Fruit fly (Drosophila melanogaster) whole organism, wandering third instar larva: ENCODE measurements around the gene BORCS6.

Experiments
- Abd-B ChIP-seq: fragments of >200 bp; optimal IDR thresholded peaks from 2 replicates; lab custom pipeline; 2017; ENCODE audit warnings: missing biosample characterization, missing genetic modification characterization
- CG32264 ChIP-seq: fragments of 200-800 bp; sonication (Bioruptor generic); optimal IDR thresholded peaks from 2 replicates; lab custom pipeline; 2016; ENCODE audit warnings: missing biosample characterization, missing genetic modification characterization
- CrebA ChIP-seq: fragments of 200-800 bp; sonication (Bioruptor generic); optimal IDR thresholded peaks from 2 replicates; lab custom pipeline; 2016; ENCODE audit warnings: missing biosample characterization, mild to moderate bottlenecking, missing genetic modification characterization, borderline replicate concordance
- Dif ChIP-seq: fragments of 200-275, 200-300 bp; sonication (Bioruptor generic); optimal IDR thresholded peaks from 2 replicates; lab custom pipeline; 2018; ENCODE audit warnings: missing biosample characterization, missing genetic modification characterization; ENCODE audit not compliant: partially characterized antibody
- GATAd ChIP-seq: sonication (Bioruptor generic); optimal IDR thresholded peaks from 2 replicates; lab custom pipeline; 2016; ENCODE audit warnings: missing biosample characterization, missing genetic modification characterization
- HLH106 ChIP-seq: fragments of 200-800 bp; optimal IDR thresholded peaks from 3 replicates; lab custom pipeline; 2019; ENCODE audit warnings: missing biosample characterization, mild to moderate bottlenecking, missing genetic modification characterization, moderate library complexity
- Hnf4 ChIP-seq: fragments of 200-800 bp; sonication (Bioruptor generic); optimal IDR thresholded peaks from 2 replicates; lab custom pipeline; 2016; ENCODE audit warnings: missing biosample characterization, mild to moderate bottlenecking, missing genetic modification characterization
- Hr78 ChIP-seq: fragments of >200 bp; optimal IDR thresholded peaks from 2 replicates; lab custom pipeline; 2017; ENCODE audit warnings: missing biosample characterization, missing genetic modification characterization
- Hr83 ChIP-seq: fragments of 200-300 bp; sonication (Bioruptor generic); optimal IDR thresholded peaks from 2 replicates; lab custom pipeline; 2016; ENCODE audit warnings: missing biosample characterization, mild to moderate bottlenecking, missing genetic modification characterization, moderate library complexity; ENCODE audit not compliant: poor library complexity, severe bottlenecking
- Jra ChIP-seq: sonication (Bioruptor generic); optimal IDR thresholded peaks from 2 replicates; lab custom pipeline; 2016; ENCODE audit warnings: missing biosample characterization, missing genetic modification characterization
- Mio ChIP-seq: sonication (Bioruptor generic); optimal IDR thresholded peaks from 2 replicates; lab custom pipeline; 2016; ENCODE audit warnings: missing biosample characterization, missing genetic modification characterization
- N ChIP-seq: fragments of >200 bp; optimal IDR thresholded peaks from 2 replicates; lab custom pipeline; 2018; ENCODE audit warnings: missing biosample characterization, missing external identifiers, missing genetic modification characterization
- OdsH ChIP-seq: fragments of 200-800 bp; sonication (Bioruptor generic); optimal IDR thresholded peaks from 2 replicates; lab custom pipeline; 2016; ENCODE audit warnings: missing biosample characterization, mild to moderate bottlenecking, missing genetic modification characterization
- Rel ChIP-seq, 2 experiments: fragments of 200-800 bp; sonication (Bioruptor generic) in 1 of 2; optimal IDR thresholded peaks; 2 replicates in 1 of 2; 3 replicates in 1 of 2; lab custom pipeline; 2016 to 2019; ENCODE audit warnings: mild to moderate bottlenecking in 2 of 2, missing biosample characterization in 2 of 2, missing genetic modification characterization in 2 of 2, moderate library complexity in 1 of 2
- Sp1 ChIP-seq: fragments of 200-800 bp; sonication (Bioruptor generic); optimal IDR thresholded peaks from 3 replicates; lab custom pipeline; 2019; ENCODE audit warnings: missing biosample characterization, mild to moderate bottlenecking, missing genetic modification characterization, moderate library complexity
- Vsx2 ChIP-seq: fragments of 200-300, 225-300 bp; sonication (Bioruptor generic); optimal IDR thresholded peaks from 2 replicates; lab custom pipeline; 2018; ENCODE audit warnings: missing biosample characterization, missing genetic modification characterization; ENCODE audit not compliant: partially characterized antibody
- br ChIP-seq: fragments of 200-800 bp; sonication (Bioruptor generic); optimal IDR thresholded peaks from 2 replicates; lab custom pipeline; 2016; ENCODE audit warnings: missing biosample characterization, missing genetic modification characterization
- brk ChIP-seq: fragments of 200-800 bp; sonication (Bioruptor generic); optimal IDR thresholded peaks from 2 replicates; lab custom pipeline; 2016; ENCODE audit warnings: missing biosample characterization, mild to moderate bottlenecking, missing genetic modification characterization
- dl ChIP-seq, 2 experiments: fragments of 175-275, 200-275 bp in 1 of 2; fragments of 200-275 bp in 1 of 2; sonication (Bioruptor generic); optimal IDR thresholded peaks; lab custom pipeline; 2018; ENCODE audit warnings: mild to moderate bottlenecking in 2 of 2, missing biosample characterization in 2 of 2, missing genetic modification characterization in 2 of 2, moderate library complexity in 2 of 2; ENCODE audit not compliant: partially characterized antibody in 2 of 2, insufficient read depth in 1 of 2
- dmrt93B ChIP-seq: fragments of 200-800 bp; sonication (Bioruptor generic); optimal IDR thresholded peaks from 2 replicates; lab custom pipeline; 2018; ENCODE audit warnings: missing biosample characterization, mild to moderate bottlenecking, missing genetic modification characterization
- dsf ChIP-seq: sonication (Bioruptor generic); optimal IDR thresholded peaks from 2 replicates; lab custom pipeline; 2016; ENCODE audit warnings: missing biosample characterization, missing genetic modification characterization, borderline replicate concordance
- foxo ChIP-seq, 2 experiments: fragments of 200-800 bp; sonication (Bioruptor generic); optimal IDR thresholded peaks; 2 replicates in 1 of 2; 3 replicates in 1 of 2; lab custom pipeline; 2016 to 2017; ENCODE audit warnings: missing biosample characterization in 2 of 2, missing genetic modification characterization in 2 of 2
- fru ChIP-seq: fragments of 200-800 bp; sonication (Bioruptor generic); optimal IDR thresholded peaks from 3 replicates; lab custom pipeline; 2016; ENCODE audit warnings: missing biosample characterization, mild to moderate bottlenecking, missing genetic modification characterization
- h ChIP-seq: fragments of 200-800 bp; sonication (Bioruptor generic); optimal IDR thresholded peaks from 3 replicates; lab custom pipeline; 2016; ENCODE audit warnings: missing biosample characterization, mild to moderate bottlenecking, missing genetic modification characterization
- lola ChIP-seq: fragments of >200 bp; optimal IDR thresholded peaks from 2 replicates; lab custom pipeline; 2017; ENCODE audit warnings: missing biosample characterization, missing genetic modification characterization
- pan ChIP-seq: fragments of >200 bp; optimal IDR thresholded peaks from 2 replicates; lab custom pipeline; 2017
- psq ChIP-seq: fragments of 200-800 bp; sonication (Bioruptor generic); optimal IDR thresholded peaks from 3 replicates; lab custom pipeline; 2017; ENCODE audit warnings: missing biosample characterization, mild to moderate bottlenecking, missing genetic modification characterization, moderate library complexity
- rgr ChIP-seq: fragments of 200-800 bp; sonication (Bioruptor generic); optimal IDR thresholded peaks from 3 replicates; lab custom pipeline; 2016; ENCODE audit warnings: missing biosample characterization, mild to moderate bottlenecking, missing genetic modification characterization
- sage ChIP-seq: fragments of 200-800 bp; sonication (Bioruptor generic); optimal IDR thresholded peaks from 2 replicates; lab custom pipeline; 2016; ENCODE audit warnings: missing biosample characterization, mild to moderate bottlenecking, missing genetic modification characterization
- sv ChIP-seq: fragments of 200-800 bp; sonication (Bioruptor generic); optimal IDR thresholded peaks from 3 replicates; lab custom pipeline; 2016; ENCODE audit warnings: missing biosample characterization, missing genetic modification characterization
- tai ChIP-seq: sonication (Bioruptor generic); optimal IDR thresholded peaks from 2 replicates; lab custom pipeline; 2016; ENCODE audit warnings: missing biosample characterization, missing genetic modification characterization
- woc ChIP-seq: sonication (Bioruptor generic); optimal IDR thresholded peaks from 2 replicates; lab custom pipeline; 2016; ENCODE audit warnings: missing biosample characterization, mild to moderate bottlenecking, missing genetic modification characterization

BORCS6 gene

DNA sequence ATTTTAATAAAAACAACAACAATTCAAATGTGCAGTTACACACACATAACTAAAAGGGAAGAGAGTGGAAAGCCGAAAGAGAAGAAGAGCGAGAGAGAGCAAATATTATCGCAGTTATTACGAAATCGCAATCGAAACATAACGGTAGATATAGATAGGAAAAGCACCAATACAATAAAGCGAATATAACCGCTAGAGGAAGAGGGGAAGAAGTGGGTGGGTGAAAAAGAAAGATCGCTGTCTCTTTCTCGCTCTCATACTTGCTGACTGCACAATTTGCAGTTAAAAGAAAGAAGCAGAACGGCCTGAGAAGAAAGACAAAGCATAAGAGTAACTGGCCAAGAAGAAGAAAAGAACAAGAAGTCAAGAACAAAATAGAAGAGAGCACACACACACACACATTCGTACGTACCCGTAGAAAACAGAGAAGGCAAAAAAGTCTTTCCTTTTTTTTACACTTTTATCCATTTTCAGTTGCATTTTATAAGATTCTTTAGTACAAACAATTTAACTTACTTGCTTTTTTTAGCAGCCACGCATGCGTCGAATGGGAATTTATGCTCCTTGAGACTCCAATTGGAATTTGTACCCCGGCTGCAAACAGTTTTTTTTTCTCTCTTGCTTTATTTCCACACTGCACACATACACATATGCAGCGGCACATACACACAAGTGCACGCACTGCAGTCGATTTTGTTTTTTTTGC lies 1.1 kb upstream of the BORCS6 start:
- TF ChIP-seq tai (no peak), Dif (GFP tag; lab: Kevin White, UChicago) (no peak), CG32264 (GFP tag; lab: Kevin White, UChicago) (no peak), HLH106 (tag; lab: Kevin White, UChicago) (no peak), Rel (GFP tag; optimal IDR thresholded peaks at IDR 0.05; lab: Kevin White, UChicago) (no peak), Rel (tag; optimal IDR thresholded peaks at IDR 0.05; lab: Kevin White, UChicago) (no peak), Hnf4 (GFP tag; lab: Kevin White, UChicago) (peak; percentile 58), GATAd (no peak), sage (GFP tag; lab: Kevin White, UChicago) (no peak), fru (no peak), Hr83 (GFP tag; lab: Kevin White, UChicago) (no peak), Mio (no peak), Sp1 (peak; percentile 19), psq (GFP tag; lab: Kevin White, UChicago) (peak; percentile 67), lola (no peak)

DNA sequence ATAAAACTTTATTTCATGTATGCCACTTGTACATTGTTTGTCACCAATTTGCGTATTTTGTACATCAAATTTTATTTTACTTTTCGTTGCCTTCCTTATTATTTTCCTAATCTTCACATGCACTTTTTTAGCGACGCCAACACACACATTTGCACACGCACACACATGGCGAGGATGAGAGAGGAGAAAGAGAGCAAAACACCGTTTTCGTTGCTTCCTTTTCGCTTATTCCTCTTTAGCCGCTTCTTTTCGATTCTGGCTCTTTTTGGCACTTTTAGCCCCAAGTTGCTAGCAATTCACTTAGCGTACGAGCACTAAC lies 603 bp upstream of the BORCS6 start:
- TF ChIP-seq br (GFP tag; lab: Kevin White, UChicago), result no peak
- TF ChIP-seq N (GFP tag; lab: Kevin White, UChicago), result peak; percentile 36
- TF ChIP-seq sage (GFP tag; lab: Kevin White, UChicago), result no peak
- no peak for TF ChIP-seq rgr (GFP tag; lab: Kevin White, UChicago)
- TF ChIP-seq, all 38 proteins: peak for 1

dm6 chr3L:542863-543635 lies 2.4 kb downstream of the BORCS6 start, which contains the start of the genes Cypl and Hipk:
Gene Cypl, minus strand, starts transcription at chr3L:542931.
Gene Hipk, plus strand, starts transcription at chr3L:543060.
- TF ChIP-seq sage (GFP tag; lab: Kevin White, UChicago) (no peak), pan (lab: Kevin White, UChicago) (no peak), Jra (GFP tag; lab: Kevin White, UChicago) (no peak), Abd-B (GFP tag; lab: Kevin White, UChicago) (no peak), dmrt93B (GFP tag; lab: Kevin White, UChicago) (no peak), OdsH (GFP tag; lab: Kevin White, UChicago) (peak; percentile 55), dsf (GFP tag; lab: Kevin White, UChicago) (no peak), Dif (GFP tag; lab: Kevin White, UChicago) (peak; percentile 82), psq (GFP tag; lab: Kevin White, UChicago) (peak; percentile 47), tai (peak; percentile 77), dl (GFP tag; optimal IDR thresholded peaks at IDR 0.05; lab: Kevin White, UChicago; ENCODE audit: insufficient read depth in 1 of 2, partially characterized antibody in 2 of 2) (peak in 1 of 2 experiments; percentile 66), h (peak; percentile 52), CG32264 (GFP tag; lab: Kevin White, UChicago) (no peak), Mio (no peak), sv (no peak), lola (peak; percentile 78), Vsx2 (GFP tag; lab: Kevin White, UChicago) (peak; percentile 59), Rel (GFP tag; optimal IDR thresholded peaks at IDR 0.05; lab: Kevin White, UChicago) (peak; percentile 33), Rel (tag; optimal IDR thresholded peaks at IDR 0.05; lab: Kevin White, UChicago) (peak; percentile 93), fru (peak; percentile 41), woc (GFP tag; lab: Kevin White, UChicago) (no peak), br (GFP tag; lab: Kevin White, UChicago) (peak; percentile 47), Hnf4 (GFP tag; lab: Kevin White, UChicago) (peak; percentile 48), foxo (GFP tag; optimal IDR thresholded peaks at IDR 0.05; lab: Kevin White, UChicago) (peak in 1 of 2 experiments; percentile 40), HLH106 (tag; lab: Kevin White, UChicago) (peak; percentile 34), Sp1 (peak; percentile 56), brk (peak; percentile 48), rgr (GFP tag; lab: Kevin White, UChicago) (peak; percentile 42)

DNA sequence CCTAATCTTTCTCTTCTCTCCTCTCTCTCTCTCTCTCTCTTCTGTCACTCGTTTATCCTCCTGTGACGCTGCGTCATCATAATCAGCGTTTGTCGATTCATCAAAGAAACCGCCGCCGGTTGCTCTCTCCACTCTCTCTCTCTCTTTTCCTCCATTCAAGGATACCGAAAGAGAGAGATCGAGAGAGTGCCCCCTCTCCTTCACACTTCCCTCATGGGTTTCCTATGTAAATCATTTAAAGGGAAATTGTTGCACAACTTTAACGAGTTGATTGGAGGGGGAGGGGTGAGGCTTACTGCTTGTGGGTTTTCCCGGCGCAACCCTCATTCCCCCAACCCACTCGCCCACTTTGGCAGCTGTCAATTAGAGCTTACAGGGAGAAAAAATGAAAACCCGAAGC lies 3.6 kb downstream of the BORCS6 start:
- TF ChIP-seq CrebA (GFP tag; lab: Kevin White, UChicago), result no peak
- peak; percentile 72 for TF ChIP-seq Dif (GFP tag; lab: Kevin White, UChicago)
- TF ChIP-seq tai, result no peak
- TF ChIP-seq Rel (GFP tag; optimal IDR thresholded peaks at IDR 0.05; lab: Kevin White, UChicago), result no peak
- TF ChIP-seq Rel (tag; optimal IDR thresholded peaks at IDR 0.05; lab: Kevin White, UChicago), result no peak
- no peak for TF ChIP-seq N (GFP tag; lab: Kevin White, UChicago)
- TF ChIP-seq psq (GFP tag; lab: Kevin White, UChicago), result no peak
- TF ChIP-seq dl (GFP tag; optimal IDR thresholded peaks at IDR 0.05; lab: Kevin White, UChicago; ENCODE audit: insufficient read depth in 1 of 2, partially characterized antibody in 2 of 2), result peak; percentile 39 to 84
- no peak for TF ChIP-seq brk
- TF ChIP-seq Hr78 (GFP tag; lab: Kevin White, UChicago), result no peak
